Worm (Caenorhabditis elegans): Measurements from ENCODE around the gene K01A6.7.

ce11 chrIV:11776968-11777467 lies 38.7 kb upstream of the K01A6.7 start:
- TF ChIP-seq unc-62 (GFP tag; optimal IDR thresholded peaks at IDR 0.05) (no peak), lin-13 (tag; optimal IDR thresholded peaks at IDR 0.05) (no peak), elt-3 (tag; optimal IDR thresholded peaks at IDR 0.05) (no peak), blmp-1 (tag; optimal IDR thresholded peaks at IDR 0.05) (no peak), lsy-2 (tag; optimal IDR thresholded peaks at IDR 0.05) (no peak), drap-1 (GFP tag; optimal IDR thresholded peaks at IDR 0.05) (no peak)

Data from whole organism, mixed stage, embryonic.